Fruit fly (Drosophila melanogaster): Measurements from ENCODE around the gene Prp39.
A peak's percentile ranks its signal among the peaks of the same experiment; 100 is the strongest.

Gene Prp39

DNA sequence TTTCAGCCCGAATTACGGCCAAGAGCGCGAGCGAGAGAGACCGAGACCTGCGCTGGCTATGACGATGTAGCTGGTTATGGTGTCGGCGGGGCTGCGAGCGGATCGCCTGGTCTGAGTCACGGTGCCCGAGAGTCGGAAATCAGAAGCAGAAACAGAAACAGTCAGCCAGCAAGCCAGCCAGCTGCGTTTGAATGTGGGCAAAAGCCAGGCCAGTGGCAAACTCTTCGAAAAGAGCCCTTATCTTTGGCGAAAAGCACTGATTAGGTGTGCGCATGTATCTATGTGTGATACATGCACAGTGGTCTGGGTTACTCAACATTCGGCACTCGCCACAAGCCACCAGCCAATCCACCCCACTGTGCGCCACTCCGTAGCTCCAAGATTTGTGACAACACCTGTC, 19.3 kb downstream of the Prp39 start:
- no peak for TF ChIP-seq CG8478 (optimal IDR thresholded peaks at IDR 0.05)
- no peak for TF ChIP-seq EcR (GFP tag; optimal IDR thresholded peaks at IDR 0.05)
- no peak for TF ChIP-seq pan (optimal IDR thresholded peaks at IDR 0.05)
- TF ChIP-seq usp (GFP tag; optimal IDR thresholded peaks at IDR 0.05), result no peak
- TF ChIP-seq Dll (optimal IDR thresholded peaks at IDR 0.05), result no peak
- no peak for TF ChIP-seq psq (optimal IDR thresholded peaks at IDR 0.05)

DNA sequence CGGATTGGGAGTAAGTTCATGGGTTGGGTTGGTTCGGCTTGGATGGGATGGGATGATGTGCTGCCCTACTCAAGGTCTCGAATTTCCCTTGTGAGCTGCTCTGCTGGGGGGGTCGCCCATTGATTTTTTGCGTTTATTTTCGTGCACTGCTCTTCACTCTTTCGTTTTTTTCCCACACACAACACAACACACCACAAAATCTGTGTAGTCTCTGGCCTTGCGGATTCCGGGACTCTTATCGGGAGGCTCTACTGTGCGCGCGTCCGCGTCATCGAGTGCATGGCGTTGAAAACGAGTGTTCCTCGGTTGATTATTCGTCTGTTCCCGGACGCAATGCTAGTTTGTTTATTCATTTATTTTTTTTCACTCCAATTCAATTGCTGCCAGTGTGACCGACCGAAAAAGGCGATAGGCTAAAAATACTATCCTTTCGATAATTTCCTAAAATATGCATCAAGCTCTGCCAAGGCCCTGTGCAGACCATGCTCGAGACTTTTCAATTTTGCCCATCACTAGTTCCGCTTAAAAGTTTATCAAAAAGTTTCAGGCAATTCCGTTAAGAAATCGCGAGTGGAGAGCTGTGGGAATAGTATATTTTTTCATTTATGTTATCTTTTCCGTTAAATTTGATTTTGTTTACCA, 19.8 kb downstream of the Prp39 start, which contains the start of gene WASp:
TSS of gene WASp (minus strand) at position 399 of the 642 bp plus-strand sequence.
- no peak for TF ChIP-seq CG8478 (optimal IDR thresholded peaks at IDR 0.05)
- TF ChIP-seq pan (optimal IDR thresholded peaks at IDR 0.05), result no peak
- no peak for TF ChIP-seq usp (GFP tag; optimal IDR thresholded peaks at IDR 0.05)
- TF ChIP-seq Dll (optimal IDR thresholded peaks at IDR 0.05), result no peak
- no peak for TF ChIP-seq psq (optimal IDR thresholded peaks at IDR 0.05)
- TF ChIP-seq EcR (GFP tag; optimal IDR thresholded peaks at IDR 0.05), result no peak

DNA sequence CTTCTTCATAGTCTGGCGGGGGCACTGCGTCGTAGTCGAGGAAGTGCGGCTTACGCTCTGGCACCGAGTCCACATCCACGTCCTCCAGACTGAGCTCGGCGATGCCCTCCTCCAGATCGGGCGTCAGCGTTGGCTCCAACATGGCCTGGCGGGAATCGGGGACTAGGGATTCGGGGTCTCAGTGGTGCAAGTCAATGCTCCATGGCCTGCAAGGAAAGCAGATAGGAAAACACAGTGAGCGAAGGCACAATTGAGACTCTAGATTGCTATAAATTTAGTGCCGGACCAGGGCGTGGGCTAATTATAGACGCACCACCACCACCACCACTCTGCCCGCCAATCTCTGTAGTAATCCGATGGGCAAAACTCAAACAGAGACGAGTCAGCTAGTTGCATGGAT, 28.7 kb downstream of the Prp39 start:
- TF ChIP-seq psq (optimal IDR thresholded peaks at IDR 0.05) (no peak), pan (optimal IDR thresholded peaks at IDR 0.05) (no peak), Dll (optimal IDR thresholded peaks at IDR 0.05) (no peak), usp (GFP tag; optimal IDR thresholded peaks at IDR 0.05) (no peak), EcR (GFP tag; optimal IDR thresholded peaks at IDR 0.05) (no peak), CG8478 (optimal IDR thresholded peaks at IDR 0.05) (no peak)

DNA sequence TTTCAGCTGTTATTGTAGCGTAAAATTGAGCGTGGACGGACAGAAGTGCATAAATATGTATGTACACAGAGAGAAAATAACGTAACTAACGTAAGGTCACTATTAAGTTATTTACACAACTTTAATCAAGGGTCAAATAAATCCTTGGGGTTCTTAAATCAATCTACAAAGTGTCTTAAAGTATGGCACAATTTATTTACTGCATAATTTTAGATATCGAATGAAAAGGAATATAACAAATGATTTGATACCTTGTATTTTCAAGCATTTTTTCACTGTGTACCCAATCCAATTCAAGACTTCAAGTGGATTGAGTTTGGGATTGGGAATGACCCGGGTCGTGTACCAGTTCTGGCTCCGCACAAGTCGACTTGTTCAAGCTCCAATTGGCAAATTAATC, 30.1 kb downstream of the Prp39 start:
- TF ChIP-seq pan (optimal IDR thresholded peaks at IDR 0.05) (no peak), CG8478 (optimal IDR thresholded peaks at IDR 0.05) (no peak), psq (optimal IDR thresholded peaks at IDR 0.05) (no peak), usp (GFP tag; optimal IDR thresholded peaks at IDR 0.05) (no peak), Dll (optimal IDR thresholded peaks at IDR 0.05) (no peak), EcR (GFP tag; optimal IDR thresholded peaks at IDR 0.05) (no peak)

DNA sequence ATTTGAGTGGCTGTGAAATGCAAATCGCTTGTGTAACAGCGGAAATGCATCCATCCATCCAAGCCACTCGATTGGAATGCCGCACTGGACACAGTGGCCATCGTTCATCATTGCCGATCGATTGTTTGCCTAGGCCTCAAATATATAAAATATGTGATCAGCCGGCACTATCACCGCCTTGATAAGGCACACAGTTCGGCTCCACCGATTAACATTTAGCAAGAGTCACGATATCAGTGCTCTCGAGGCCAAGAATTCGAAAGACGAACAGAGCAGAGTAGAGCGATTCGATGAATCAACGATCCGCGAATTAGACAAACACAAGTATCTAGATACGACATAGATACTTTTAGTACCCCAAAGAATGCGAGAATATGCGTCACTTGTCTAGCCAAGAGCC, 30.5 kb downstream of the Prp39 start:
- TF ChIP-seq Dll (optimal IDR thresholded peaks at IDR 0.05) (no peak), usp (GFP tag; optimal IDR thresholded peaks at IDR 0.05) (no peak), pan (optimal IDR thresholded peaks at IDR 0.05) (no peak), psq (optimal IDR thresholded peaks at IDR 0.05) (no peak)

DNA sequence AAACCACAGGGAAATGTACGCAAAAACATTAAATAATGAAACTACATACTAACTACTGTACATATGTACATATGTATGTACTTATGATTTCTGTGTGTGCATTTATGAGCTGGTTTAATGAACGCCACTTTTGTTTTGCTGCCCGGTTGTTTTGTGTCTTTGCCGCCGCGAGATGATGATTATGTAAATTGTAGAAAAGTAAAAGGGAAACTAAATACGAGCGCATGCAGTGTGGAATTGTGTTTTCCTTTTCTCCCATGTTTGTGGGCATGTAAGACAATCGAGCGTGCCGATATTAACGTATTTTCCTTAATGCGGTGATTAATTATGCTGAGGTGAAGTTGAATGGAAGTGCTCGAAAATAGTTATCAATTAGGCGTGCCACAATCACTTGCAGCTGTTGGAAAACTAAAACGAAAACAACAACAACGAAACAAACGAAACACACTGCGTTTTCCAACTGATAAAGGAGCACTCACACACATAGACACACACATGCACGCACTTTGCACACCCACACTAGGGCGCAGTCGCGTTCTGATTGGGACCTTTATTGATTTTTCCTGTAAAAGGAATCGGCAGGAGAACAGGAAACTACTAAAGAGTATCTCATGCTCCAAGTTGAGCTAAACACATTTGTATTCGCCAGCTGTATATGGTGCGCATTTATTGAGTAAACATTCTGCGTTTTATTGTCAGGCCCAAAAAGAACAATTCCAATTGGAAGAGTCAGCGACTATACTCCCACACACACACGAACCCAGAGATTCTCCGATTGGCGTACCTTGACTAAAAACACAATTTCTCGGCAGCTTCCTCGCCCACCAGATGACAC, 32.1 kb downstream of the Prp39 start:
- no peak for TF ChIP-seq usp (GFP tag; optimal IDR thresholded peaks at IDR 0.05)
- no peak for TF ChIP-seq CG8478 (optimal IDR thresholded peaks at IDR 0.05)
- TF ChIP-seq psq (optimal IDR thresholded peaks at IDR 0.05), result no peak
- TF ChIP-seq EcR (GFP tag; optimal IDR thresholded peaks at IDR 0.05), result no peak
- TF ChIP-seq Dll (optimal IDR thresholded peaks at IDR 0.05), result no peak
- no peak for TF ChIP-seq pan (optimal IDR thresholded peaks at IDR 0.05)

DNA sequence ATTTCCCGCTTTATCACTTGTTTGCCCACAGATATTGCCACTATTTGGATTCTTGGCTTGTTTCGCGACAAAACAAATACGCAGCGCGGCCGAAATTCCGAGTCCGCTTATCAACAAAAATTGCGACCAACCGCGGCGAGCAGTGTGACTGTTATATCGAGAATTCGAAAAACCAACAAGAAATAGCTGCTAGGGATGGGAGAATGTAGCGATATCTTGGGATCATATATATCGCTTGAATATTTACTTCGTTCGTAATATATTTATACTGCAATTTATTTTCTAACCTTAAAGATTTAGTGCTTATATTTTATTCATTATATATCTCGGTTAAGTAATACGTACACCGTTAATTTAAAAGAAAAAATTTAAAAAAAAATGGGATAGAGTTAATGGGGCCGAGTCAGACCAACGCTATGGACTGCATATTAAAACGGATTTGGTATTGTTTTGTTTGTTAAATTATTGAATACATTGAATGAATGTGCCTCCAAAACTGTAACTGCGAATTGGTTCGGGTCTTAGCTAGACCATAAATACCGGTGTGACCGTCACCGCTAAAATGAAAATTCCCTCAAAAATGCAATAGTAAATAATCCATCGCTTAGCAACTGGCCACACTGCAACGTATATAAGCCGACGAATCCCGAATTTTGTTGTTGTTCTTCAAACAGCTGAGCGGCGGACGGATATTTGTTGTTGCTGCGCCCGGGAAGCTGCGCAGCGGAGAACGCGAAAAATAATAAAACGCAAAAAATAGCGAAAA, 32.9 kb downstream of the Prp39 start, which contains the start of the genes Apc and spg:
TSS of gene Apc (minus strand) at position 138 of the 766 bp plus-strand sequence.
TSS of gene spg (plus strand) at position 660 of the 766 bp plus-strand sequence.
- no peak for TF ChIP-seq CG8478 (optimal IDR thresholded peaks at IDR 0.05)
- no peak for TF ChIP-seq pan (optimal IDR thresholded peaks at IDR 0.05)
- TF ChIP-seq EcR (GFP tag; optimal IDR thresholded peaks at IDR 0.05), result no peak
- TF ChIP-seq usp (GFP tag; optimal IDR thresholded peaks at IDR 0.05), result no peak
- TF ChIP-seq psq (optimal IDR thresholded peaks at IDR 0.05), result no peak
- TF ChIP-seq Dll (optimal IDR thresholded peaks at IDR 0.05), result no peak

DNA sequence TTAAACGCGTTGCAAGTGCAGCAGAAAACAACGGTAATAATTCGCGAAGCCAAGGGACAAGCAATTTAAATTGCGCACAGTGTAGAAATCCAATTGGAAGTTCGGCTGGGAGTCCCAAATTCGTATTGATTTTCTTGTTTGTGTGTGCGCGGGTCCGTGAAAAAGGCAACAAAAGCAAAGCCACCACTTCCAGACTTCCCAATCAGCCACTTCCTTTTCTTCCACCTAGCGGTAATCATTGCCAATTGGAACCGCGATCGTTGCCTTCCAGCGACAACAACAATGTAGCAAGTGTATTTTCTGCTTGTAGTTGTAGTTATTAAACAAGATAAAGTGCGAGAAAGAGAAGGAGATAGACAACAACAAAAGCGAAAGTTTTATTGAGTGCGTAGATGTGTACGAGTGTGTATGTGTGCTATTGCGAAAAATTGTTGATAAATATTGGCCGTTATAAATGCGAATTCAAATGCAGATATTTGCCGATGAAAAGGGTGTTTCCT, 33.5 kb downstream of the Prp39 start:
- TF ChIP-seq pan (optimal IDR thresholded peaks at IDR 0.05) (no peak), psq (optimal IDR thresholded peaks at IDR 0.05) (no peak), EcR (GFP tag; optimal IDR thresholded peaks at IDR 0.05) (no peak), usp (GFP tag; optimal IDR thresholded peaks at IDR 0.05) (no peak), Dll (optimal IDR thresholded peaks at IDR 0.05) (no peak), CG8478 (optimal IDR thresholded peaks at IDR 0.05) (no peak)

DNA sequence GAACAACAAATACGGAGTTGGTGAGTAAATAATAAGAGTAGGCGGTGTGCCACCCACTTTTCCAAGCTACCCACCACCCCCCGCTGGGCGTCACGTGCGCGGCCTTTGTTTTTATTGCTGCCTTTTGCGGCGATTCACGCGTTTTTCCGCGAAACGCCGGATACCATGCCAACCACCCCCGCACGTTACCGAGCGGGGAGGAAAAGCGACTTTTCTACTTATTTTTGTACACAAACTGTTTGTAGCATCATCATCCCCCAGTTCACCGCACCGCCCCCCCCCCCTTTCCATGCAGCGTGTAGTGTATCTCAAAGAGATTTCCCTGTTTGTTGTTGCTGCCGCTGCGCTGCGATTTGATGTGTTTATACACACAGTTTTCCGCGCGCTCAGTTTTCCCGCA, 34.1 kb downstream of the Prp39 start:
- TF ChIP-seq psq (optimal IDR thresholded peaks at IDR 0.05), result no peak
- no peak for TF ChIP-seq usp (GFP tag; optimal IDR thresholded peaks at IDR 0.05)
- TF ChIP-seq EcR (GFP tag; optimal IDR thresholded peaks at IDR 0.05), result no peak
- TF ChIP-seq CG8478 (optimal IDR thresholded peaks at IDR 0.05), result no peak
- TF ChIP-seq pan (optimal IDR thresholded peaks at IDR 0.05), result no peak

DNA sequence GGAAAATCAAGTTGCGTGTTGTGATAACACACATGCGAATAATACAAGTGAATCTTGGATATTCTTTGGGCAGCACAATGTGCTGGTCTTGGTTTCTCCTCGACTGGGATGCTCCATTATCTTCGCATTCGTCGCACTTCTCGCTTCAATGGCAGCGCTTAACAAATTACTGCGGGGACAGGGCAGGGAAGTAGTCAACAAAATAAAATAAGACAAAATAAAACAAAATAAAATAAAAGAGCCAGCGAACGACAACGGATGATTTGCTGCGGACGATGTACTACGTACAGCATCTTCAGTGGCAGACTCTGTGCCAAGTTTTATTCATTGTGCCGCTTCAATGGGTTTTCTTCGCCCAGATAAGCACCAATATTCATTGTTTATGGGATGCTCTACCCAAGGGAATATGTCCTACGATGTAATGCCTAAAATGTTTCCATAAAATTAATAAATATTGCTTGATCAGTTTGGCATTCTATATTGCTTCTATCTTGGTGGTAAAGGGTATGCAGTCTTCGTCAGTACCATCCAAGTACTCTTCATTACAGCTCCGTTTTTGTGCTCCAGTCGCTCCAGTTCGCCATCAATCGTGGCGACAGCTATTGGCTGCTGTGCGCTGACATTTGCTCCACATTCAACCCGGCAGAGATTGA, 35.1 kb downstream of the Prp39 start:
- no peak for TF ChIP-seq Dll (optimal IDR thresholded peaks at IDR 0.05)
- TF ChIP-seq usp (GFP tag; optimal IDR thresholded peaks at IDR 0.05), result no peak
- TF ChIP-seq pan (optimal IDR thresholded peaks at IDR 0.05), result peak; percentile 48
- no peak for TF ChIP-seq CG8478 (optimal IDR thresholded peaks at IDR 0.05)
- no peak for TF ChIP-seq psq (optimal IDR thresholded peaks at IDR 0.05)
- TF ChIP-seq EcR (GFP tag; optimal IDR thresholded peaks at IDR 0.05), result peak in 1 of 2 experiments; percentile 22

Data from whole organism.